Fruit fly (Drosophila melanogaster) S2 (cell line): ENCODE measurements around the gene NAAT1.

Experiments used
- CG8478 ChIP-seq: fragments of >200 bp; optimal IDR thresholded peaks from 2 replicates; lab custom pipeline; 2018
- CTCF ChIP-seq, 2 experiments: fragments of >200 bp; optimal IDR thresholded peaks; 2 replicates each; lab custom pipeline; 2018

DNA sequence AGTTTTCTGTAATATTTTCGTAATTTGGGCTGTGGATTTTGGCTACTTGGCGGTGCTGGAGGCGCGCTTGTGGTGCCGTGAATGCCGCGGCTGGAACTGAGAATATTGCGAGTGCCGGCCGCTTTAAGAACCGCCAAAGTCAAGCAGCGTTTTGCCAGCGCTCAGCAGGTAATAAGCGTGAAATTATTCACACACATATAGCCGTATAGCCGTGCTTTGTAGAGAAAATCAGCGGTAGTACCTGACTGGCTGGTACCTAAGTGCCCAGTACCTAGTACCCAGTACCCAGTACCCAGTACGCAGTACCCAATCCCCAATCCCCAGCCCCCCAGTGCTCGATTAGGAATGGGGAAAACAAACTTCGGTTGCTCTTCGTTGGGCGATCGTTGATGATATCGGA lies at the start of gene NAAT1:
- TF ChIP-seq CG8478 (lab: Kevin White, UChicago) (no peak), CTCF (optimal IDR thresholded peaks at IDR 0.05; lab: Kevin White, UChicago) (no peak)
